Worm (Caenorhabditis elegans): ENCODE measurements around the gene T22C8.4.

ce11 chrII:8637615-8638014, 14.3 kb upstream of the T22C8.4 start, which contains the start of gene vab-9:
- TF ChIP-seq nhr-25 (tag; optimal IDR thresholded peaks at IDR 0.05) (no peak), unc-62 (GFP tag; optimal IDR thresholded peaks at IDR 0.05) (no peak), ZK546.5 (tag; optimal IDR thresholded peaks at IDR 0.05) (no peak), elt-1 (tag; optimal IDR thresholded peaks at IDR 0.05) (no peak), lin-39 (tag; optimal IDR thresholded peaks at IDR 0.05) (no peak), R02D3.7 (tag; optimal IDR thresholded peaks at IDR 0.05) (no peak), ceh-82 (tag; optimal IDR thresholded peaks at IDR 0.05) (no peak), aly-2 (tag; optimal IDR thresholded peaks at IDR 0.05) (no peak), sma-9 (GFP tag; optimal IDR thresholded peaks at IDR 0.05) (no peak), sma-9 (tag; optimal IDR thresholded peaks at IDR 0.05) (no peak)

All from whole organism, L2 larva.